Worm (Caenorhabditis elegans) whole organism, L2 larva: ENCODE data around the gene F13H6.5.

Source experiments
- C34F6.9 ChIP-seq: fragments of 150-350 bp; optimal IDR thresholded peaks from 2 replicates; lab custom pipeline; 2014; ENCODE audit warnings: missing biosample characterization, missing genetic modification characterization
- F13H6.1 ChIP-seq: sonication (generic microtip); optimal IDR thresholded peaks from 2 replicates; lab custom pipeline; 2016; ENCODE audit warnings: missing genetic modification characterization, missing compliant biosample characterization
- Y55F3AM.14 ChIP-seq: fragments of 200-800 bp; sonication (Bioruptor generic); optimal IDR thresholded peaks from 2 replicates; lab custom pipeline; 2018; ENCODE audit warnings: mild to moderate bottlenecking, missing genetic modification characterization, missing compliant biosample characterization
- alr-1 ChIP-seq: fragments of 150-350 bp; optimal IDR thresholded peaks from 2 replicates; lab custom pipeline; 2014; ENCODE audit warnings: missing biosample characterization, missing genetic modification characterization
- aly-2 ChIP-seq: fragments of 150-350 bp; optimal IDR thresholded peaks from 2 replicates; lab custom pipeline; 2014; ENCODE audit warnings: missing biosample characterization, missing genetic modification characterization
- blmp-1 ChIP-seq: sonication (generic microtip); optimal IDR thresholded peaks from 2 replicates; lab custom pipeline; 2017; ENCODE audit warnings: missing genetic modification characterization, mild to moderate bottlenecking, missing compliant biosample characterization, antibody characterized with exemption, moderate library complexity; ENCODE audit not compliant: insufficient read depth
- ceh-16 ChIP-seq: fragments of 150-350 bp; optimal IDR thresholded peaks from 2 replicates; lab custom pipeline; 2014; ENCODE audit warnings: missing biosample characterization, missing genetic modification characterization
- crh-2 ChIP-seq: sonication (generic microtip); optimal IDR thresholded peaks from 2 replicates; lab custom pipeline; 2017; ENCODE audit warnings: missing biosample characterization, missing genetic modification characterization
- dmd-4 ChIP-seq: sonication (generic microtip); optimal IDR thresholded peaks from 2 replicates; lab custom pipeline; 2017; ENCODE audit warnings: missing biosample characterization, missing genetic modification characterization
- egl-27 ChIP-seq: sonication (generic microtip); optimal IDR thresholded peaks from 3 replicates; lab custom pipeline; 2017; ENCODE audit warnings: missing biosample characterization, missing genetic modification reagents, missing genetic modification characterization
- elt-1 ChIP-seq: fragments of 150-350 bp; optimal IDR thresholded peaks from 2 replicates; lab custom pipeline; 2014; ENCODE audit warnings: missing biosample characterization, missing genetic modification characterization
- elt-3 ChIP-seq: sonication (generic microtip); optimal IDR thresholded peaks from 2 replicates; lab custom pipeline; 2017; ENCODE audit warnings: missing biosample characterization, missing genetic modification characterization
- fos-1 ChIP-seq: fragments of 150-350 bp; optimal IDR thresholded peaks from 2 replicates; lab custom pipeline; 2014; ENCODE audit warnings: missing biosample characterization, missing genetic modification characterization
- gmeb-1 ChIP-seq: fragments of 150-350 bp; optimal IDR thresholded peaks from 2 replicates; lab custom pipeline; 2014; ENCODE audit warnings: missing biosample characterization, missing genetic modification characterization
- lin-11 ChIP-seq: fragments of 150-350 bp; sonication (generic microtip); optimal IDR thresholded peaks from 2 replicates; lab custom pipeline; 2014; ENCODE audit warnings: missing biosample characterization, missing genetic modification characterization, inconsistent platforms, mixed read lengths
- lin-13 ChIP-seq: fragments of 150-350 bp; optimal IDR thresholded peaks from 2 replicates; lab custom pipeline; 2014; ENCODE audit warnings: missing biosample characterization, missing genetic modification reagents, missing genetic modification characterization
- lsy-2 ChIP-seq, 2 experiments: fragments of 150-350 bp in 1 of 2; sonication (generic microtip) in 1 of 2; optimal IDR thresholded peaks; 2 replicates each; lab custom pipeline; 2014 to 2017; ENCODE audit warnings: missing biosample characterization in 2 of 2, missing genetic modification characterization in 2 of 2
- mab-5 ChIP-seq: fragments of 150-350 bp; optimal IDR thresholded peaks from 2 replicates; lab custom pipeline; 2014; ENCODE audit warnings: missing biosample characterization, missing genetic modification characterization
- mbf-1 ChIP-seq: sonication (generic microtip); optimal IDR thresholded peaks from 2 replicates; lab custom pipeline; 2017; ENCODE audit warnings: missing biosample characterization, missing genetic modification characterization
- nhr-12 ChIP-seq: fragments of 150-350 bp; optimal IDR thresholded peaks from 2 replicates; lab custom pipeline; 2014; ENCODE audit warnings: missing biosample characterization, missing genetic modification characterization
- nhr-129 ChIP-seq: fragments of 150-350 bp; optimal IDR thresholded peaks from 2 replicates; lab custom pipeline; 2014; ENCODE audit warnings: missing biosample characterization, missing genetic modification characterization
- nhr-21 ChIP-seq: fragments of 150-350 bp; optimal IDR thresholded peaks from 2 replicates; lab custom pipeline; 2014; ENCODE audit warnings: missing biosample characterization, missing genetic modification characterization
- nhr-23 ChIP-seq: fragments of 150-350 bp; optimal IDR thresholded peaks from 2 replicates; lab custom pipeline; 2014; ENCODE audit warnings: missing biosample characterization, missing genetic modification reagents, missing genetic modification characterization
- nhr-237 ChIP-seq: fragments of 150-350 bp; optimal IDR thresholded peaks from 2 replicates; lab custom pipeline; 2014; ENCODE audit warnings: missing biosample characterization, missing genetic modification characterization
- nhr-25 ChIP-seq: fragments of 150-350 bp; sonication (generic microtip); optimal IDR thresholded peaks from 3 replicates; lab custom pipeline; 2014; ENCODE audit warnings: missing biosample characterization, missing genetic modification characterization
- peb-1 ChIP-seq: fragments of 150-350 bp; optimal IDR thresholded peaks from 2 replicates; lab custom pipeline; 2014; ENCODE audit warnings: missing biosample characterization, missing genetic modification characterization
- sem-4 ChIP-seq: fragments of 150-350 bp; optimal IDR thresholded peaks from 2 replicates; lab custom pipeline; 2014; ENCODE audit warnings: missing biosample characterization, missing genetic modification reagents, missing genetic modification characterization
- sma-3 ChIP-seq: sonication (generic microtip); optimal IDR thresholded peaks from 2 replicates; lab custom pipeline; 2016; ENCODE audit warnings: missing genetic modification reagents, missing genetic modification characterization, missing compliant biosample characterization
- sma-9 ChIP-seq, 2 experiments: fragments of 150-350 bp in 1 of 2; sonication (generic microtip) in 1 of 2; optimal IDR thresholded peaks; 2 replicates each; lab custom pipeline; 2014 to 2016; ENCODE audit warnings: missing genetic modification characterization in 2 of 2, mild to moderate bottlenecking in 1 of 2, missing biosample characterization in 1 of 2, missing compliant biosample characterization in 1 of 2, missing genetic modification reagents in 1 of 2, moderate library complexity in 1 of 2
- unc-62 ChIP-seq: fragments of 150-350 bp; optimal IDR thresholded peaks from 2 replicates; lab custom pipeline; 2014; ENCODE audit warnings: missing biosample characterization, missing genetic modification reagents, missing genetic modification characterization
- ztf-1 ChIP-seq: fragments of 200-800 bp; sonication (Bioruptor generic); conservative IDR thresholded peaks from 2 replicates; pipeline ENCODE4 v1.3.6; 2022; ENCODE audit warnings: missing genetic modification characterization, missing compliant biosample characterization

The F13H6.5 gene

DNA sequence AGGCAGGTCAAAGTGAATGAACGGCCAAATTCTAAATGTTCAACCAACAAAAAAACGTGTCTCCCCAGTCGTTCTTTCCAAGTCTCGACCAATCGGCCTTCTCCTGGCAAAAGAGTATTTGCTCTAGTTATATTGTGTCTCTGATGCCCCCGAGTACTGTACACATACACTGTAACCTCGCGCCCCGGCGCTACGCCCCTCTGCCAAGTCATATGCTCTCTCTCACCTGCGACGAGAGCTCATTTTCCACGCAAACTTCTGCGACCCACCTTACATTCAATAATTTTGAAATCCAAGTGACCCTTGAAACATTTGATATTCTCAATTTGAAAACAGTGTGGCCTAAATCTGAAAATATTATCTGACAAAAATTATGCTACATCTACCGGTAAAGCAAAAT is 17.5 kb downstream of the F13H6.5 start:
- TF ChIP-seq mbf-1 (tag; lab: Kevin White, UChicago): no peak
- TF ChIP-seq F13H6.1: peak; percentile 83
- TF ChIP-seq nhr-129: peak; percentile 14

DNA sequence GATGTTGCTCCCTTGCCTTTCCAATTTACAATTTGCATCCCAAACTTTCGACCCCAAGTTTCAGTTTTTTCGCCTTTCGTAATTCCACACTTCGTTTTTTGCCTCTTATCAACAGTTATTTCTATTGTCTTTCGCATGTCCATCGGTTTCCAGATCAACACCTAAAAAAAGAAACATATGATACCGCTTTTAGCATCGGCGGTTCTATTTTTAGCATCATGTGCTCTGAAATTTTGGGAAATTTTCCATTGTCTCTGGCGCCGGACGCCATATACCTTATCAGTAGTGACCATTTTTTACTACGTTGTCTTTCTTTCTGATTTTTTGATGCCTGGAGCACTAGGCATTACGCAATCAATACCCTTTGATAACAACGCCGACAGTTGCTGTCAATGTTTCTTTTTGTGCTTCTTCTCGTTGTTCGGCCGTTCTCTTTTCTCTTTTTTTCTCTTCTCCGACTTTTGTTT is 18.7 kb downstream of the F13H6.5 start, which contains the start of gene bcl-11:
bcl-11 (plus strand) TSS at position 51 of the 467 bp plus-strand sequence.
- TF ChIP-seq nhr-237: no peak
- no peak for TF ChIP-seq nhr-23 (tag; lab: Kevin White, UChicago)
- no peak for TF ChIP-seq nhr-12 (tag; lab: Kevin White, UChicago)
- no peak for TF ChIP-seq elt-1 (tag; lab: Kevin White, UChicago)
- no peak for TF ChIP-seq lin-13 (GFP tag; lab: Kevin White, UChicago)
- peak; percentile 40 for TF ChIP-seq fos-1 (tag; lab: Kevin White, UChicago)
- peak; percentile 27 for TF ChIP-seq gmeb-1 (tag; lab: Kevin White, UChicago)
- no peak for TF ChIP-seq elt-3 (tag; lab: Kevin White, UChicago)
- peak; percentile 19 for TF ChIP-seq sma-9 (GFP tag; optimal IDR thresholded peaks at IDR 0.05; lab: Kevin White, UChicago)
- no peak for TF ChIP-seq sma-9 (tag; optimal IDR thresholded peaks at IDR 0.05; lab: Kevin White, UChicago)
- TF ChIP-seq nhr-129: peak; percentile 1
- TF ChIP-seq F13H6.1: peak; percentile 86
- peak; percentile 94 for TF ChIP-seq Y55F3AM.14 (GFP tag; lab: Kevin White, UChicago)
- TF ChIP-seq aly-2 (tag; lab: Kevin White, UChicago): no peak
- TF ChIP-seq dmd-4 (tag; lab: Kevin White, UChicago): no peak

- TF ChIP-seq F13H6.1 (peak; percentile 82), nhr-129 (no peak)
Measured at ce11 chrV:6355412-6355811, 19.3 kb downstream of the F13H6.5 start.

- TF ChIP-seq lin-11 (tag; lab: Kevin White, UChicago) (no peak), mab-5 (tag; lab: Kevin White, UChicago) (no peak), lin-13 (GFP tag; lab: Kevin White, UChicago) (no peak), aly-2 (tag; lab: Kevin White, UChicago) (no peak), C34F6.9 (no peak), unc-62 (GFP tag; lab: Kevin White, UChicago) (no peak), blmp-1 (tag; lab: Kevin White, UChicago) (peak; percentile 55), nhr-25 (tag; lab: Kevin White, UChicago) (peak; percentile 31), crh-2 (tag; lab: Kevin White, UChicago) (no peak)
Measured at ce11 chrV:6354786-6355185, 20.0 kb downstream of the F13H6.5 start.

DNA sequence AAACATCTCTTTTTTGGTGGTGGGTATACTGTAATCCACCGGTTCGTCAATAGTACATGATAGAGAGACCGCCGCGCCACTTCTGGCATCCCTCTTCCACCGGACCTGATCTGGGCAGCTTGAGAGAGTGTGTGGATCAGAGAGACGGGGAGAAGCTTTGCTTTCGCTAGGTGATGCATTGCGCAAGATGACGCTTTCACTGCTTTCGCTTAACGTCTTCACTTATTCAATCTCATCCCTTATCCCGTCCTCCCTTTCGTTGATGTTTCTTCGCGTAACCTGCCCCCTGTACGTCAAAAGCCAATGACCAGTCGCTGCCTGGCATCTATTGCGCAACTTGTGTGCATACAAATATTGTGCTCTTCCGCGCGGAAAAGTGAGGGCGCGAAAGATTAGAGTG is 20.5 kb downstream of the F13H6.5 start:
- no peak for TF ChIP-seq aly-2 (tag; lab: Kevin White, UChicago)
- peak; percentile 52 for TF ChIP-seq nhr-25 (tag; lab: Kevin White, UChicago)
- TF ChIP-seq F13H6.1: peak; percentile 55
- no peak for TF ChIP-seq ceh-16
- peak; percentile 81 for TF ChIP-seq nhr-21
- TF ChIP-seq fos-1 (tag; lab: Kevin White, UChicago): peak; percentile 21
- TF ChIP-seq egl-27: peak; percentile 29
- TF ChIP-seq peb-1 (tag; lab: Kevin White, UChicago): peak; percentile 78
- peak; percentile 100 for TF ChIP-seq blmp-1 (tag; lab: Kevin White, UChicago)
- TF ChIP-seq sem-4: peak; percentile 49
- TF ChIP-seq lsy-2 (tag; optimal IDR thresholded peaks at IDR 0.05; lab: Kevin White, UChicago): peak in 1 of 2 experiments; percentile 23

DNA sequence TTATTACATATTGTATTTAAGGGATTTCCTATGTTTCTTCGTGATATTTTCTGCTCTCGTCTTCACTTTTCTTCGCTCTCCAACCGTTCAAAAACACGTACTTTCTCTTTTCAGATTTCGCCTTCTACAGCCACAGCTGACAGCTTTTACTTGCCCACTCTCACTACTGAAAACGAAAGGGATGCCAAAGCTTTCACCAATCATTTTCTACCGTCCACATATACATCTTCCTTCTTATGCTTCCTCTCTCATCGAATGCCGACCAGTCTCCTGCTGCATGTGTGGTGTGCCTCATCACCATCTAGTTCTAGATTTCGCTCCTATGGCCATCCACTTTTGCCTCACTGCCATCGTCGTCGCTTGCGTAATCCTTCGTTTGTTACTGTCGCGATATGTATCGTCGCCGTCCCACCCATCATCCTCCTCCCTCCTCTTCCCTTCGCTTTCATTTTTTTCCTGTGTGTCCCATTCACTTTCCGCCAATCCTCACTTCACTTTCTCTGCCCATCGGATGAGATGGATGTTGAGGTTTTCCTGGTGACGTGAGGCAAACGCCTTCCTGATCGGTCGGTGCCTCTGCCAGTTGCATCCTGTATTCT is 21.5 kb downstream of the F13H6.5 start:
- no peak for TF ChIP-seq dmd-4 (tag; lab: Kevin White, UChicago)
- no peak for TF ChIP-seq fos-1 (tag; lab: Kevin White, UChicago)
- no peak for TF ChIP-seq lin-11 (tag; lab: Kevin White, UChicago)
- TF ChIP-seq alr-1 (tag; lab: Kevin White, UChicago): no peak
- TF ChIP-seq aly-2 (tag; lab: Kevin White, UChicago): no peak
- no peak for TF ChIP-seq nhr-23 (tag; lab: Kevin White, UChicago)
- no peak for TF ChIP-seq sma-3
- peak; percentile 57 for TF ChIP-seq F13H6.1
- TF ChIP-seq sem-4: no peak
- peak; percentile 97 for TF ChIP-seq blmp-1 (tag; lab: Kevin White, UChicago)
- TF ChIP-seq nhr-25 (tag; lab: Kevin White, UChicago): no peak
- no peak for TF ChIP-seq mab-5 (tag; lab: Kevin White, UChicago)
- TF ChIP-seq ztf-1 (GFP tag; lab: Robert Waterston, UW): no peak
- TF ChIP-seq unc-62 (GFP tag; lab: Kevin White, UChicago): no peak
- no peak for TF ChIP-seq nhr-12 (tag; lab: Kevin White, UChicago)
